Fruit fly (Drosophila melanogaster): ENCODE results near the gene CG32280.

DNA sequence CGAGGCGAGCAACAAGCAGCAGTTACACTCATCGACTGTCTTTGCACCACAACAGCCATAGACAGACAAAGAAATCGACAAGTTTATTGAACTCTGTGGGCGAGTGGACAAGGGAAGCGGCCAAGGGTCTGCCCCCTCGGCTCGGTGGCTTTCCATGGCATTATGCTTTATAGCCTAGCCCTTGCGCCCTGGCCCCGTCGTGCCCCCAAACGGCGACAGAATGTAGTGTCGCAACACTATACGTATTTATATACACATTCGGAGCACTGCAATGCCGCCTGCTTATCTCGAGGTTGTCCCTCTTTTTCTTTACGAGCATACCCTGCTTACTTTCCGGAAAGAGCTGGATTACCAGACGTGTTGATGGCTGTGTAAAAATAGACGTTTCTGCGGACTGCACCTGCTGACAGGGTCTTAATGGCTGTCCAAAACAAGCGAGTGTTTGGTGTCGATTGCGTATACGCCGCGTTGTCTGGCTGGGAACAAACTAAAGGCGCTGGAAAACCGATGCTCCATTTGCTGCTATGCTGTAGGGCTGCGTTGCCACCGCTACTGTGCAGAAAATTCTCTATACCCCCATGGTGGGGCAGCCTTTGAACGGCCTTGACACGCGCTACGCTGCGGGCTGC is 42.2 kb upstream of the CG32280 start:
- TF ChIP-seq insv (optimal IDR thresholded peaks at IDR 0.05) (no peak), psq (optimal IDR thresholded peaks at IDR 0.05) (no peak)

Data from Kc167 (cell line).